Fruit fly (Drosophila melanogaster) whole organism, prepupa: Measurements from ENCODE around the gene CG18599.

Experiments used
- Blimp-1 ChIP-seq: fragments of 200-800 bp; sonication (Bioruptor generic); optimal IDR thresholded peaks from 3 replicates; lab custom pipeline; 2017; ENCODE audit warnings: missing biosample characterization, missing genetic modification characterization, mild to moderate bottlenecking, moderate library complexity, missing genetic modification reagents
- CG10631 ChIP-seq: fragments of 200-800 bp; sonication (Bioruptor generic); optimal IDR thresholded peaks from 2 replicates; lab custom pipeline; 2016; ENCODE audit warnings: missing biosample characterization, missing genetic modification characterization
- CG10669 ChIP-seq: fragments of 200-800 bp; sonication (Bioruptor generic); optimal IDR thresholded peaks from 3 replicates; lab custom pipeline; 2018; ENCODE audit warnings: missing biosample characterization, mild to moderate bottlenecking, missing genetic modification characterization, moderate library complexity
- CG11294 ChIP-seq: fragments of 200-800 bp; sonication (Bioruptor generic); IDR thresholded peaks from 2 replicates; pipeline ENCODE4 v1.3.6; 2022; ENCODE audit warnings: missing biosample characterization, missing genetic modification characterization
- CG1621 ChIP-seq: fragments of 200-800 bp; sonication (Bioruptor generic); optimal IDR thresholded peaks from 3 replicates; lab custom pipeline; 2018; ENCODE audit warnings: missing biosample characterization, mild to moderate bottlenecking, missing genetic modification characterization
- CG3032 ChIP-seq: fragments of 200-800 bp; optimal IDR thresholded peaks from 2 replicates; lab custom pipeline; 2019; ENCODE audit warnings: missing biosample characterization, mild to moderate bottlenecking, missing genetic modification characterization, moderate library complexity
- CG34406 ChIP-seq: fragments of 200-800 bp; sonication (Bioruptor generic); optimal IDR thresholded peaks from 3 replicates; lab custom pipeline; 2016; ENCODE audit warnings: missing biosample characterization, missing genetic modification characterization
- CG3919 ChIP-seq: fragments of 200-800 bp; sonication (Bioruptor generic); optimal IDR thresholded peaks from 3 replicates; lab custom pipeline; 2016; ENCODE audit warnings: missing biosample characterization, missing genetic modification characterization
- CG6163 ChIP-seq: fragments of 200-800 bp; sonication (Bioruptor generic); IDR thresholded peaks from 3 replicates; pipeline ENCODE4 v1.3.6; 2022; ENCODE audit warnings: missing biosample characterization, missing genetic modification characterization
- CG6276 ChIP-seq: fragments of 200-800 bp; sonication (Bioruptor generic); optimal IDR thresholded peaks from 2 replicates; lab custom pipeline; 2017; ENCODE audit warnings: missing biosample characterization, mild to moderate bottlenecking, missing genetic modification characterization
- CG6792 ChIP-seq: fragments of 200-800 bp; sonication (Bioruptor generic); optimal IDR thresholded peaks from 3 replicates; lab custom pipeline; 2016; ENCODE audit warnings: missing biosample characterization, missing genetic modification characterization
- CG8632 ChIP-seq: fragments of 200-800 bp; sonication (Bioruptor generic); optimal IDR thresholded peaks from 3 replicates; lab custom pipeline; 2016; ENCODE audit warnings: missing biosample characterization, missing genetic modification characterization
- CG9139 ChIP-seq: fragments of 200-800 bp; sonication (Bioruptor generic); optimal IDR thresholded peaks from 3 replicates; lab custom pipeline; 2017; ENCODE audit warnings: missing biosample characterization, mild to moderate bottlenecking, missing genetic modification characterization
- Eip75B ChIP-seq: fragments of 200-800 bp; sonication (Bioruptor generic); optimal IDR thresholded peaks from 3 replicates; lab custom pipeline; 2016; ENCODE audit warnings: missing biosample characterization, missing genetic modification characterization
- Eip78C ChIP-seq: fragments of 200-800 bp; sonication (Bioruptor generic); peaks from one replicate; lab custom pipeline; 2016; ENCODE audit warnings: missing biosample characterization, missing genetic modification characterization
- Ets21C ChIP-seq: fragments of 200-800 bp; sonication (Bioruptor generic); optimal IDR thresholded peaks from 3 replicates; lab custom pipeline; 2016; ENCODE audit warnings: missing biosample characterization, missing genetic modification characterization
- Ets96B ChIP-seq: fragments of 200-800 bp; optimal IDR thresholded peaks from 2 replicates; lab custom pipeline; 2019; ENCODE audit warnings: missing biosample characterization, mild to moderate bottlenecking, missing genetic modification characterization, moderate library complexity
- Hr38 ChIP-seq: sonication (Bioruptor generic); optimal IDR thresholded peaks from 2 replicates; lab custom pipeline; 2016; ENCODE audit warnings: missing biosample characterization, missing genetic modification characterization
- Hr39 ChIP-seq: fragments of 200-800 bp; sonication (Bioruptor generic); optimal IDR thresholded peaks from 2 replicates; lab custom pipeline; 2016; ENCODE audit warnings: missing biosample characterization, missing genetic modification characterization
- Hr4 ChIP-seq: fragments of 200-800 bp; sonication (Bioruptor generic); optimal IDR thresholded peaks from 3 replicates; lab custom pipeline; 2016; ENCODE audit warnings: missing biosample characterization, missing genetic modification characterization
- OdsH ChIP-seq: fragments of 200-800 bp; sonication (Bioruptor generic); optimal IDR thresholded peaks from 3 replicates; lab custom pipeline; 2016; ENCODE audit warnings: missing biosample characterization, missing genetic modification characterization
- Sox102F ChIP-seq: fragments of 200-800 bp; sonication (Bioruptor generic); optimal IDR thresholded peaks from 2 replicates; lab custom pipeline; 2016; ENCODE audit warnings: missing biosample characterization, mild to moderate bottlenecking, missing genetic modification characterization
- Sox15 ChIP-seq: fragments of 200-800 bp; sonication (Bioruptor generic); optimal IDR thresholded peaks from 3 replicates; lab custom pipeline; 2016; ENCODE audit warnings: missing biosample characterization, missing genetic modification characterization
- achi ChIP-seq: fragments of 200-800 bp; sonication (Bioruptor generic); optimal IDR thresholded peaks from 3 replicates; lab custom pipeline; 2016; ENCODE audit warnings: missing biosample characterization, missing genetic modification characterization
- dsx ChIP-seq: fragments of 200-800 bp; optimal IDR thresholded peaks from 3 replicates; lab custom pipeline; 2019; ENCODE audit warnings: missing biosample characterization, mild to moderate bottlenecking, missing genetic modification characterization, moderate library complexity; ENCODE audit not compliant: poor library complexity, severe bottlenecking
- esn ChIP-seq: fragments of 200-800 bp; sonication (Bioruptor generic); optimal IDR thresholded peaks from 2 replicates; lab custom pipeline; 2016; ENCODE audit warnings: missing biosample characterization, mild to moderate bottlenecking, missing genetic modification characterization, moderate library complexity
- fd59A ChIP-seq: fragments of 200-800 bp; sonication (Bioruptor generic); optimal IDR thresholded peaks from 2 replicates; lab custom pipeline; 2017; ENCODE audit warnings: missing biosample characterization, mild to moderate bottlenecking, missing genetic modification characterization, missing genetic modification reagents
- fd85E ChIP-seq: fragments of 200-800 bp; sonication (Bioruptor generic); optimal IDR thresholded peaks from 3 replicates; lab custom pipeline; 2016; ENCODE audit warnings: missing biosample characterization, missing genetic modification characterization
- fkh ChIP-seq: fragments of 200-800 bp; sonication (Bioruptor generic); optimal IDR thresholded peaks from 3 replicates; lab custom pipeline; 2017; ENCODE audit warnings: missing biosample characterization, mild to moderate bottlenecking, missing genetic modification characterization, moderate library complexity
- salr ChIP-seq, 2 experiments: fragments of 200-800 bp; sonication (Bioruptor generic); optimal IDR thresholded peaks; 3 replicates each; lab custom pipeline; 2016 to 2018; ENCODE audit warnings: missing biosample characterization in 2 of 2, missing genetic modification characterization in 2 of 2, mild to moderate bottlenecking in 1 of 2
- ss ChIP-seq, 2 experiments: fragments of 200-800 bp; sonication (Bioruptor generic); optimal IDR thresholded peaks; 2 replicates in 1 of 2; 3 replicates in 1 of 2; lab custom pipeline; 2017 to 2018; ENCODE audit warnings: mild to moderate bottlenecking in 2 of 2, missing biosample characterization in 2 of 2, missing genetic modification characterization in 2 of 2, moderate library complexity in 1 of 2
- svp ChIP-seq: fragments of 200-800 bp; sonication (Bioruptor generic); peaks from one replicate; lab custom pipeline; 2016; ENCODE audit warnings: missing biosample characterization, missing genetic modification characterization
- topi ChIP-seq: fragments of 200-800 bp; sonication (Bioruptor generic); optimal IDR thresholded peaks from 3 replicates; lab custom pipeline; 2016; ENCODE audit warnings: missing biosample characterization, missing genetic modification characterization
- vri ChIP-seq: fragments of 200-800 bp; sonication (Bioruptor generic); optimal IDR thresholded peaks from 3 replicates; lab custom pipeline; 2016; ENCODE audit warnings: missing biosample characterization, mild to moderate bottlenecking, missing genetic modification characterization

Gene CG18599

dm6 chr3R:18226809-18227157, 40.8 kb upstream of the CG18599 start:
- TF ChIP-seq CG6792 (GFP tag; lab: Kevin White, UChicago) (no peak), Sox15 (GFP tag; lab: Kevin White, UChicago) (no peak), CG1621 (tag; lab: Kevin White, UChicago) (no peak), Hr4 (GFP tag; lab: Kevin White, UChicago) (no peak)

dm6 chr3R:18227385-18227784, 40.2 kb upstream of the CG18599 start:
- TF ChIP-seq esn (GFP tag; lab: Kevin White, UChicago) (no peak), dsx (no peak), CG11294 (no peak), vri (GFP tag; lab: Kevin White, UChicago) (peak; percentile 49), svp (peak; percentile 95)

dm6 chr3R:18228713-18229222, 38.8 kb upstream of the CG18599 start:
- TF ChIP-seq svp (peak; percentile 44), Sox15 (GFP tag; lab: Kevin White, UChicago) (no peak), Eip78C (GFP tag; lab: Kevin White, UChicago) (peak; percentile 66)

- no peak for TF ChIP-seq Hr38 (GFP tag; lab: Kevin White, UChicago)
- TF ChIP-seq salr (GFP tag; optimal IDR thresholded peaks at IDR 0.05; lab: Kevin White, UChicago): no peak
- TF ChIP-seq svp: peak; percentile 72
- no peak for TF ChIP-seq fkh (GFP tag; lab: Kevin White, UChicago)
- no peak for TF ChIP-seq OdsH
- no peak for TF ChIP-seq topi (GFP tag; lab: Kevin White, UChicago)
These were observed 37.4 kb upstream of the CG18599 start for dm6 chr3R:18230229-18230628.

- TF ChIP-seq Ets21C (GFP tag; lab: Kevin White, UChicago) (no peak), CG3919 (GFP tag; lab: Kevin White, UChicago) (no peak), CG10631 (GFP tag; lab: Kevin White, UChicago) (no peak), OdsH (no peak)
- TF ChIP-seq, all 60 proteins: peak for 0
These were observed 35.4 kb upstream of the CG18599 start for dm6 chr3R:18232187-18232586.

- TF ChIP-seq CG6276 (no peak), CG8632 (GFP tag; lab: Kevin White, UChicago) (no peak), CG34406 (GFP tag; lab: Kevin White, UChicago) (no peak), fd59A (GFP tag; lab: Kevin White, UChicago) (no peak)
- TF ChIP-seq, all 60 proteins: peak for 0
These were observed 32.8 kb upstream of the CG18599 start for dm6 chr3R:18234699-18235257.

- TF ChIP-seq CG6163 (GFP tag; lab: Robert Waterston, UW): 0 out of 3 replicates have a peak, but pooled peaks have one; percentile 7
- TF ChIP-seq CG3032 (tag; lab: Kevin White, UChicago): no peak
These were observed 31.7 kb upstream of the CG18599 start, which contains the start of gene repo for dm6 chr3R:18235879-18236278. TSS of gene repo (plus strand) at chr3R:18236192.

dm6 chr3R:18242089-18242955, 25.3 kb upstream of the CG18599 start, which contains the start of the genes CG7156 and 14-3-3epsilon:
TSS of gene CG7156 (minus strand) at chr3R:18242159.
TSS of gene 14-3-3epsilon (plus strand) at chr3R:18242531.
- TF ChIP-seq Hr39 (GFP tag; lab: Kevin White, UChicago) (no peak), CG10631 (GFP tag; lab: Kevin White, UChicago) (peak; percentile 5), achi (GFP tag; lab: Kevin White, UChicago) (peak; percentile 48), Eip78C (GFP tag; lab: Kevin White, UChicago) (peak; percentile 77), fd85E (no peak), CG9139 (GFP tag; lab: Kevin White, UChicago) (peak; percentile 56), Eip75B (GFP tag; lab: Kevin White, UChicago) (peak; percentile 23), Ets21C (GFP tag; lab: Kevin White, UChicago) (no peak), Sox102F (GFP tag; lab: Kevin White, UChicago) (no peak), Ets96B (no peak), CG3919 (GFP tag; lab: Kevin White, UChicago) (peak; percentile 32), CG8632 (GFP tag; lab: Kevin White, UChicago) (peak; percentile 18), ss (GFP tag; optimal IDR thresholded peaks at IDR 0.05; lab: Kevin White, UChicago) (peak; percentile 42 to 52), salr (GFP tag; optimal IDR thresholded peaks at IDR 0.05; lab: Kevin White, UChicago) (no peak), Hr4 (GFP tag; lab: Kevin White, UChicago) (no peak), CG6163 (GFP tag; lab: Robert Waterston, UW) (0 out of 3 replicates have a peak, but pooled peaks have one; percentile 31), CG10669 (GFP tag; lab: Kevin White, UChicago) (no peak), Blimp-1 (GFP tag; lab: Kevin White, UChicago) (peak; percentile 10)
